Fruit fly (Drosophila melanogaster): Measurements from ENCODE around the gene Cpr35B.

DNA sequence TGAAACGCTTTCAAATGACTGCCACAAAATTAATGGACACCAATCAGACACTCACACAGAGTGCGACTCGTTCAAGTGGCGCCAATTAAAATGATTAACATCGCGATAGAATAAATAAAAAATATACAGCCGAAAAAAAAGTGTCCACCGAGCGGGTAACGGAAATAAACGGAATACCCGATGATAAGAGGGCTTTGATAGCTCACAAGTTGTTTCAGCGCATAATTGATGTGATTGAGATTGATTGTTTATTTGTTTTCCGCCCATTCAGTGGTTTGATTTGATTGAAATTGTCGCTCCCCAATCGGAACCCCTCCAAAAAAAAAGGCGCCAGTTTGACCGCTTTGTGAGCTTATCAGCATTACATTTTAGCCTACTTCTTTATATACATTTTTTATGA is 21.4 kb downstream of the Cpr35B start:
- TF ChIP-seq CG33017 (tag; optimal IDR thresholded peaks at IDR 0.05) (no peak), Clk (GFP tag; optimal IDR thresholded peaks at IDR 0.05) (no peak), CG14711 (tag; optimal IDR thresholded peaks at IDR 0.05) (no peak), CG7045 (GFP tag; optimal IDR thresholded peaks at IDR 0.05) (no peak), kay (GFP tag; ENCODE audit: borderline replicate concordance) (no peak), cnc (optimal IDR thresholded peaks at IDR 0.05) (no peak), Mnt (GFP tag; optimal IDR thresholded peaks at IDR 0.05) (no peak)
